Fruit fly (Drosophila melanogaster) whole organism, prepupa: Measurements from ENCODE around the gene Ntf-2r.

Experiments used
- CG10669 ChIP-seq: fragments of 200-800 bp; sonication (Bioruptor generic); optimal IDR thresholded peaks from 3 replicates; lab custom pipeline; 2018; ENCODE audit warnings: missing biosample characterization, mild to moderate bottlenecking, missing genetic modification characterization, moderate library complexity
- CG15336 ChIP-seq: fragments of 200-800 bp; sonication (Bioruptor generic); IDR thresholded peaks from 2 replicates; pipeline ENCODE4 v1.3.6; 2022; ENCODE audit warnings: missing biosample characterization, missing genetic modification characterization
- CG32006 ChIP-seq: fragments of 200-800 bp; sonication (Bioruptor generic); optimal IDR thresholded peaks from 3 replicates; lab custom pipeline; 2017; ENCODE audit warnings: missing biosample characterization, mild to moderate bottlenecking, missing genetic modification characterization
- CG4318 ChIP-seq: fragments of 200-800 bp; sonication (Bioruptor generic); optimal IDR thresholded peaks from 3 replicates; lab custom pipeline; 2017; ENCODE audit warnings: missing biosample characterization, mild to moderate bottlenecking, missing genetic modification characterization
- CG6276 ChIP-seq: fragments of 200-800 bp; sonication (Bioruptor generic); optimal IDR thresholded peaks from 2 replicates; lab custom pipeline; 2017; ENCODE audit warnings: missing biosample characterization, mild to moderate bottlenecking, missing genetic modification characterization
- Gug ChIP-seq: fragments of 200-800 bp; sonication (Bioruptor generic); IDR thresholded peaks from 2 replicates; pipeline ENCODE4 v1.3.6; 2022; ENCODE audit warnings: missing biosample characterization, missing genetic modification characterization
- Hr39 ChIP-seq: fragments of 200-800 bp; sonication (Bioruptor generic); optimal IDR thresholded peaks from 2 replicates; lab custom pipeline; 2016; ENCODE audit warnings: missing biosample characterization, missing genetic modification characterization
- Lpt ChIP-seq: fragments of 200-800 bp; sonication (Bioruptor generic); optimal IDR thresholded peaks from 3 replicates; lab custom pipeline; 2016; ENCODE audit warnings: missing biosample characterization, missing genetic modification characterization
- OdsH ChIP-seq: fragments of 200-800 bp; sonication (Bioruptor generic); optimal IDR thresholded peaks from 3 replicates; lab custom pipeline; 2016; ENCODE audit warnings: missing biosample characterization, missing genetic modification characterization
- spab ChIP-seq: fragments of 200-800 bp; sonication (Bioruptor generic); optimal IDR thresholded peaks from 2 replicates; lab custom pipeline; 2017; ENCODE audit warnings: missing biosample characterization, mild to moderate bottlenecking, missing genetic modification characterization, missing genetic modification reagents
- svp ChIP-seq: fragments of 200-800 bp; sonication (Bioruptor generic); peaks from one replicate; lab custom pipeline; 2016; ENCODE audit warnings: missing biosample characterization, missing genetic modification characterization

DNA sequence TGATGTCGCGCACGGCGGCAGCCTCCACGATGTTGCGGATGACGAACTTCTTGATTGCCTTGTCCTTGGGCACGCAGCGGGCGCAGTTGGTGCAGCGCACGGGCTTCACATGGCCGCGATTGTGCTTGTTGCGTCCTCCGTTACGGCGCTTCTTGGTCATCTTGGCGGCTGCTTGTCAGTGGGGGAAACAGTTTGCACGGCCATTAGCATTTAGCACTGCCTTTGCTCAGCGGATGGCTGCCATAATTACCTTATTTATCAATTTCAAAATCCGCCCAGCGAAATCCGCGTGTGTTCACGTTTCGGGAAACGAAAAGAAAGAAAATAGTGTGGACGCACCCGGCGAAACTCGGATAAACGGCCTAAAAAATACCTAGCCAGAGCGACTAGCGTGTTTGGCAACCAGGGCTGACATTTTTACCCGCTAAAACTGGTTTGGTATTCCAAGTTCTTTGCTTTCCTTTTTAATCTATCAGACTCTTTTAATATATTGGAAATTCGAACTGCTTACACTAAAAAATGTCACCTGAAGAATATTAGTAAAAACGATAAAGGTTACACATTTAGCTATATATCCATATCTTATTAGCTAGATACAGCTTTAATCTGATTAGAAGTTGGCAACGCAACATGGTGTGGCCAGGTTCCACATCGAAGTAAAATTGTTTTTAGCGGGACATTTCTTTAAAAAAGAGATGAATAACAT lies 11.4 kb upstream of the Ntf-2r start, which contains the start of gene RpS26:
- TF ChIP-seq Hr39 (GFP tag; lab: Kevin White, UChicago) (no peak), svp (no peak), OdsH (GFP tag; lab: Kevin White, UChicago) (no peak), spab (GFP tag; lab: Kevin White, UChicago) (no peak), Lpt (GFP tag; lab: Kevin White, UChicago) (no peak), Gug (GFP tag; lab: Robert Waterston, UW) (no peak), CG6276 (GFP tag; lab: Kevin White, UChicago) (no peak), CG15336 (GFP tag; lab: Robert Waterston, UW) (no peak), CG32006 (no peak), CG10669 (GFP tag; lab: Kevin White, UChicago) (no peak), CG4318 (GFP tag; lab: Kevin White, UChicago) (no peak)
